Fruit fly (Drosophila melanogaster) whole organism: Measurements from ENCODE around the gene rdgA.

Source experiments
- CG8478 ChIP-seq: fragments of >200 bp; optimal IDR thresholded peaks from 2 replicates; lab custom pipeline; 2018; ENCODE audit warnings: inconsistent platforms
- EcR ChIP-seq, 2 experiments: fragments of >200 bp; optimal IDR thresholded peaks; 2 replicates each; lab custom pipeline; 2017; ENCODE audit warnings: missing biosample characterization in 2 of 2, missing genetic modification characterization in 2 of 2, missing genetic modification reagents in 2 of 2
- psq ChIP-seq: fragments of >200 bp; optimal IDR thresholded peaks from 2 replicates; lab custom pipeline; 2017

- TF ChIP-seq psq (lab: Kevin White, UChicago) (no peak), EcR (GFP tag; optimal IDR thresholded peaks at IDR 0.05; lab: Kevin White, UChicago) (no peak), CG8478 (lab: Kevin White, UChicago) (peak; percentile 84)
Observed at dm6 chrX:9042457-9043045, 135.7 kb downstream of the rdgA start.
